Fruit fly (Drosophila melanogaster): ENCODE measurements around the gene Rop.

The Rop gene

dm6 chr3L:4138804-4139521 lies at the start of gene Rop, which contains the start of gene Ras64B:
TSS of gene Rop (minus strand) at chr3L:4138996.
TSS of gene Ras64B (plus strand) at chr3L:4139076.
- TF ChIP-seq Sin3A (optimal IDR thresholded peaks at IDR 0.05) (no peak), h (optimal IDR thresholded peaks at IDR 0.05) (no peak), psq (optimal IDR thresholded peaks at IDR 0.05) (no peak), Myc (optimal IDR thresholded peaks at IDR 0.05) (no peak), ttk (optimal IDR thresholded peaks at IDR 0.05) (no peak), insv (optimal IDR thresholded peaks at IDR 0.05) (no peak)

dm6 chr3L:4187930-4188523 lies 49.2 kb upstream of the Rop start, which contains the start of the genes Teh2 and tipE:
TSS of gene Teh2 (minus strand) at chr3L:4188023.
TSS of gene tipE (plus strand) at chr3L:4188499.
- TF ChIP-seq h (optimal IDR thresholded peaks at IDR 0.05) (no peak), Myc (optimal IDR thresholded peaks at IDR 0.05) (no peak), ttk (optimal IDR thresholded peaks at IDR 0.05) (no peak), Sin3A (optimal IDR thresholded peaks at IDR 0.05) (no peak), insv (optimal IDR thresholded peaks at IDR 0.05) (no peak), psq (optimal IDR thresholded peaks at IDR 0.05) (no peak)

- TF ChIP-seq Sin3A (optimal IDR thresholded peaks at IDR 0.05) (no peak), Myc (optimal IDR thresholded peaks at IDR 0.05) (no peak), h (optimal IDR thresholded peaks at IDR 0.05) (no peak), psq (optimal IDR thresholded peaks at IDR 0.05) (no peak), ttk (optimal IDR thresholded peaks at IDR 0.05) (no peak), insv (optimal IDR thresholded peaks at IDR 0.05) (no peak)
Measured at dm6 chr3L:4186659-4187058, 47.9 kb upstream of the Rop start, which contains the start of gene VhaM9.7-c. TSS of gene VhaM9.7-c (minus strand) at chr3L:4186865.

dm6 chr3L:4185259-4185658 lies 46.5 kb upstream of the Rop start:
- TF ChIP-seq insv (optimal IDR thresholded peaks at IDR 0.05) (no peak), ttk (optimal IDR thresholded peaks at IDR 0.05) (no peak), psq (optimal IDR thresholded peaks at IDR 0.05) (no peak), h (optimal IDR thresholded peaks at IDR 0.05) (no peak), Sin3A (optimal IDR thresholded peaks at IDR 0.05) (no peak), Myc (optimal IDR thresholded peaks at IDR 0.05) (no peak)

dm6 chr3L:4184563-4184962 lies 45.8 kb upstream of the Rop start, which contains the start of gene Teh3:
TSS of gene Teh3 (minus strand) at chr3L:4184663.
- no peak for TF ChIP-seq ttk (optimal IDR thresholded peaks at IDR 0.05)

- no peak for TF ChIP-seq Sin3A (optimal IDR thresholded peaks at IDR 0.05)
- TF ChIP-seq Myc (optimal IDR thresholded peaks at IDR 0.05), result no peak
- no peak for TF ChIP-seq h (optimal IDR thresholded peaks at IDR 0.05)
- no peak for TF ChIP-seq insv (optimal IDR thresholded peaks at IDR 0.05)
- no peak for TF ChIP-seq psq (optimal IDR thresholded peaks at IDR 0.05)
- TF ChIP-seq ttk (optimal IDR thresholded peaks at IDR 0.05), result no peak
Measured at dm6 chr3L:4177981-4178562, 39.3 kb upstream of the Rop start, which contains the start of gene Teh4. TSS of gene Teh4 (minus strand) at chr3L:4178270.

- TF ChIP-seq Myc (optimal IDR thresholded peaks at IDR 0.05) (no peak), h (optimal IDR thresholded peaks at IDR 0.05) (no peak), ttk (optimal IDR thresholded peaks at IDR 0.05) (no peak), psq (optimal IDR thresholded peaks at IDR 0.05) (no peak), Sin3A (optimal IDR thresholded peaks at IDR 0.05) (no peak), insv (optimal IDR thresholded peaks at IDR 0.05) (no peak)
Measured at dm6 chr3L:4173584-4173983, 34.8 kb upstream of the Rop start, which contains the start of gene CG18675. TSS of gene CG18675 (plus strand) at chr3L:4173884.

dm6 chr3L:4169957-4170651 lies 31.3 kb upstream of the Rop start, which contains the start of gene Ero1L:
TSS of gene Ero1L (plus strand) at chr3L:4170404.
- no peak for TF ChIP-seq psq (optimal IDR thresholded peaks at IDR 0.05)
- no peak for TF ChIP-seq insv (optimal IDR thresholded peaks at IDR 0.05)
- TF ChIP-seq ttk (optimal IDR thresholded peaks at IDR 0.05), result no peak
- no peak for TF ChIP-seq Sin3A (optimal IDR thresholded peaks at IDR 0.05)
- TF ChIP-seq Myc (optimal IDR thresholded peaks at IDR 0.05), result no peak
- no peak for TF ChIP-seq h (optimal IDR thresholded peaks at IDR 0.05)

dm6 chr3L:4167353-4167842 lies 28.6 kb upstream of the Rop start, which contains the start of gene mas:
TSS of gene mas (minus strand) at chr3L:4167464.
- no peak for TF ChIP-seq ttk (optimal IDR thresholded peaks at IDR 0.05)

- TF ChIP-seq Myc (optimal IDR thresholded peaks at IDR 0.05) (no peak), h (optimal IDR thresholded peaks at IDR 0.05) (no peak), psq (optimal IDR thresholded peaks at IDR 0.05) (no peak), Sin3A (optimal IDR thresholded peaks at IDR 0.05) (no peak), ttk (optimal IDR thresholded peaks at IDR 0.05) (no peak), insv (optimal IDR thresholded peaks at IDR 0.05) (no peak)
Measured at dm6 chr3L:4160926-4161325, 22.1 kb upstream of the Rop start, which contains the start of gene nab. TSS of gene nab (minus strand) at chr3L:4160932.

dm6 chr3L:4159264-4159663 lies 20.5 kb upstream of the Rop start:
- TF ChIP-seq Myc (optimal IDR thresholded peaks at IDR 0.05) (no peak), ttk (optimal IDR thresholded peaks at IDR 0.05) (no peak), h (optimal IDR thresholded peaks at IDR 0.05) (no peak), insv (optimal IDR thresholded peaks at IDR 0.05) (no peak), psq (optimal IDR thresholded peaks at IDR 0.05) (no peak), Sin3A (optimal IDR thresholded peaks at IDR 0.05) (no peak)
